Fruit fly (Drosophila melanogaster) whole organism, wandering third instar larva: Measurements from ENCODE around the gene CG3104.

Experiments used
- Abd-B ChIP-seq: fragments of >200 bp; optimal IDR thresholded peaks from 2 replicates; lab custom pipeline; 2017; ENCODE audit warnings: missing biosample characterization, missing genetic modification characterization
- CG32264 ChIP-seq: fragments of 200-800 bp; sonication (Bioruptor generic); optimal IDR thresholded peaks from 2 replicates; lab custom pipeline; 2016; ENCODE audit warnings: missing biosample characterization, missing genetic modification characterization
- CG9705 ChIP-seq: fragments of 200-800 bp; sonication (Bioruptor generic); optimal IDR thresholded peaks from 2 replicates; lab custom pipeline; 2018; ENCODE audit warnings: missing biosample characterization, mild to moderate bottlenecking, missing genetic modification characterization
- CrebA ChIP-seq: fragments of 200-800 bp; sonication (Bioruptor generic); optimal IDR thresholded peaks from 2 replicates; lab custom pipeline; 2016; ENCODE audit warnings: missing biosample characterization, mild to moderate bottlenecking, missing genetic modification characterization, borderline replicate concordance
- Dfd ChIP-seq: fragments of >200 bp; optimal IDR thresholded peaks from 2 replicates; lab custom pipeline; 2017; ENCODE audit warnings: missing biosample characterization, missing genetic modification characterization
- Dif ChIP-seq: fragments of 200-275, 200-300 bp; sonication (Bioruptor generic); optimal IDR thresholded peaks from 2 replicates; lab custom pipeline; 2018; ENCODE audit warnings: missing biosample characterization, missing genetic modification characterization; ENCODE audit not compliant: partially characterized antibody
- GATAd ChIP-seq: sonication (Bioruptor generic); optimal IDR thresholded peaks from 2 replicates; lab custom pipeline; 2016; ENCODE audit warnings: missing biosample characterization, missing genetic modification characterization
- HLH106 ChIP-seq: fragments of 200-800 bp; optimal IDR thresholded peaks from 3 replicates; lab custom pipeline; 2019; ENCODE audit warnings: missing biosample characterization, mild to moderate bottlenecking, missing genetic modification characterization, moderate library complexity
- Hnf4 ChIP-seq: fragments of 200-800 bp; sonication (Bioruptor generic); optimal IDR thresholded peaks from 2 replicates; lab custom pipeline; 2016; ENCODE audit warnings: missing biosample characterization, mild to moderate bottlenecking, missing genetic modification characterization
- Hr78 ChIP-seq: fragments of >200 bp; optimal IDR thresholded peaks from 2 replicates; lab custom pipeline; 2017; ENCODE audit warnings: missing biosample characterization, missing genetic modification characterization
- Hr83 ChIP-seq: fragments of 200-300 bp; sonication (Bioruptor generic); optimal IDR thresholded peaks from 2 replicates; lab custom pipeline; 2016; ENCODE audit warnings: missing biosample characterization, mild to moderate bottlenecking, missing genetic modification characterization, moderate library complexity; ENCODE audit not compliant: poor library complexity, severe bottlenecking
- Jra ChIP-seq: sonication (Bioruptor generic); optimal IDR thresholded peaks from 2 replicates; lab custom pipeline; 2016; ENCODE audit warnings: missing biosample characterization, missing genetic modification characterization
- Mio ChIP-seq: sonication (Bioruptor generic); optimal IDR thresholded peaks from 2 replicates; lab custom pipeline; 2016; ENCODE audit warnings: missing biosample characterization, missing genetic modification characterization
- Myc ChIP-seq: fragments of >200 bp; optimal IDR thresholded peaks from 2 replicates; lab custom pipeline; 2017
- N ChIP-seq: fragments of >200 bp; optimal IDR thresholded peaks from 2 replicates; lab custom pipeline; 2018; ENCODE audit warnings: missing biosample characterization, missing external identifiers, missing genetic modification characterization
- OdsH ChIP-seq: fragments of 200-800 bp; sonication (Bioruptor generic); optimal IDR thresholded peaks from 2 replicates; lab custom pipeline; 2016; ENCODE audit warnings: missing biosample characterization, mild to moderate bottlenecking, missing genetic modification characterization
- Rel ChIP-seq, 2 experiments: fragments of 200-800 bp; sonication (Bioruptor generic) in 1 of 2; optimal IDR thresholded peaks; 2 replicates in 1 of 2; 3 replicates in 1 of 2; lab custom pipeline; 2016 to 2019; ENCODE audit warnings: mild to moderate bottlenecking in 2 of 2, missing biosample characterization in 2 of 2, missing genetic modification characterization in 2 of 2, moderate library complexity in 1 of 2
- Sp1 ChIP-seq: fragments of 200-800 bp; sonication (Bioruptor generic); optimal IDR thresholded peaks from 3 replicates; lab custom pipeline; 2019; ENCODE audit warnings: missing biosample characterization, mild to moderate bottlenecking, missing genetic modification characterization, moderate library complexity
- Vsx2 ChIP-seq: fragments of 200-300, 225-300 bp; sonication (Bioruptor generic); optimal IDR thresholded peaks from 2 replicates; lab custom pipeline; 2018; ENCODE audit warnings: missing biosample characterization, missing genetic modification characterization; ENCODE audit not compliant: partially characterized antibody
- br ChIP-seq: fragments of 200-800 bp; sonication (Bioruptor generic); optimal IDR thresholded peaks from 2 replicates; lab custom pipeline; 2016; ENCODE audit warnings: missing biosample characterization, missing genetic modification characterization
- brk ChIP-seq: fragments of 200-800 bp; sonication (Bioruptor generic); optimal IDR thresholded peaks from 2 replicates; lab custom pipeline; 2016; ENCODE audit warnings: missing biosample characterization, mild to moderate bottlenecking, missing genetic modification characterization
- dl ChIP-seq, 2 experiments: fragments of 175-275, 200-275 bp in 1 of 2; fragments of 200-275 bp in 1 of 2; sonication (Bioruptor generic); optimal IDR thresholded peaks; lab custom pipeline; 2018; ENCODE audit warnings: mild to moderate bottlenecking in 2 of 2, missing biosample characterization in 2 of 2, missing genetic modification characterization in 2 of 2, moderate library complexity in 2 of 2; ENCODE audit not compliant: partially characterized antibody in 2 of 2, insufficient read depth in 1 of 2
- dmrt93B ChIP-seq: fragments of 200-800 bp; sonication (Bioruptor generic); optimal IDR thresholded peaks from 2 replicates; lab custom pipeline; 2018; ENCODE audit warnings: missing biosample characterization, mild to moderate bottlenecking, missing genetic modification characterization
- dsf ChIP-seq: sonication (Bioruptor generic); optimal IDR thresholded peaks from 2 replicates; lab custom pipeline; 2016; ENCODE audit warnings: missing biosample characterization, missing genetic modification characterization, borderline replicate concordance
- ey ChIP-seq: fragments of 200-800 bp; sonication (Bioruptor generic); optimal IDR thresholded peaks from 2 replicates; lab custom pipeline; 2016; ENCODE audit warnings: missing biosample characterization, missing genetic modification characterization
- foxo ChIP-seq, 2 experiments: fragments of 200-800 bp; sonication (Bioruptor generic); optimal IDR thresholded peaks; 2 replicates in 1 of 2; 3 replicates in 1 of 2; lab custom pipeline; 2016 to 2017; ENCODE audit warnings: missing biosample characterization in 2 of 2, missing genetic modification characterization in 2 of 2
- fru ChIP-seq: fragments of 200-800 bp; sonication (Bioruptor generic); optimal IDR thresholded peaks from 3 replicates; lab custom pipeline; 2016; ENCODE audit warnings: missing biosample characterization, mild to moderate bottlenecking, missing genetic modification characterization
- h ChIP-seq: fragments of 200-800 bp; sonication (Bioruptor generic); optimal IDR thresholded peaks from 3 replicates; lab custom pipeline; 2016; ENCODE audit warnings: missing biosample characterization, mild to moderate bottlenecking, missing genetic modification characterization
- jim ChIP-seq: fragments of 175-275, 200-325 bp; sonication (Bioruptor generic); optimal IDR thresholded peaks from 2 replicates; lab custom pipeline; 2016; ENCODE audit warnings: missing biosample characterization, mild to moderate bottlenecking, missing genetic modification characterization
- lola ChIP-seq: fragments of >200 bp; optimal IDR thresholded peaks from 2 replicates; lab custom pipeline; 2017; ENCODE audit warnings: missing biosample characterization, missing genetic modification characterization
- pan ChIP-seq: fragments of >200 bp; optimal IDR thresholded peaks from 2 replicates; lab custom pipeline; 2017
- psq ChIP-seq: fragments of 200-800 bp; sonication (Bioruptor generic); optimal IDR thresholded peaks from 3 replicates; lab custom pipeline; 2017; ENCODE audit warnings: missing biosample characterization, mild to moderate bottlenecking, missing genetic modification characterization, moderate library complexity
- rgr ChIP-seq: fragments of 200-800 bp; sonication (Bioruptor generic); optimal IDR thresholded peaks from 3 replicates; lab custom pipeline; 2016; ENCODE audit warnings: missing biosample characterization, mild to moderate bottlenecking, missing genetic modification characterization
- sage ChIP-seq: fragments of 200-800 bp; sonication (Bioruptor generic); optimal IDR thresholded peaks from 2 replicates; lab custom pipeline; 2016; ENCODE audit warnings: missing biosample characterization, mild to moderate bottlenecking, missing genetic modification characterization
- sv ChIP-seq: fragments of 200-800 bp; sonication (Bioruptor generic); optimal IDR thresholded peaks from 3 replicates; lab custom pipeline; 2016; ENCODE audit warnings: missing biosample characterization, missing genetic modification characterization
- tai ChIP-seq: sonication (Bioruptor generic); optimal IDR thresholded peaks from 2 replicates; lab custom pipeline; 2016; ENCODE audit warnings: missing biosample characterization, missing genetic modification characterization
- usp ChIP-seq: fragments of >200 bp; optimal IDR thresholded peaks from 2 replicates; lab custom pipeline; 2017; ENCODE audit warnings: missing biosample characterization, missing genetic modification characterization
- woc ChIP-seq: sonication (Bioruptor generic); optimal IDR thresholded peaks from 2 replicates; lab custom pipeline; 2016; ENCODE audit warnings: missing biosample characterization, mild to moderate bottlenecking, missing genetic modification characterization

CG3104 gene

dm6 chr2L:2855773-2856615 lies at the start of gene CG3104, which contains the start of gene RpS21:
CG3104 (minus strand) TSS chr2L:2855778.
RpS21 (plus strand) TSS chr2L:2856070.
- TF ChIP-seq Hr83 (GFP tag; lab: Kevin White, UChicago) = peak; percentile 87
- no peak for TF ChIP-seq pan (lab: Kevin White, UChicago)
- TF ChIP-seq rgr (GFP tag; lab: Kevin White, UChicago) = peak; percentile 91
- TF ChIP-seq GATAd = peak; percentile 51
- TF ChIP-seq CG32264 (GFP tag; lab: Kevin White, UChicago) = no peak
- peak; percentile 78 for TF ChIP-seq Myc (lab: Kevin White, UChicago)
- no peak for TF ChIP-seq Vsx2 (GFP tag; lab: Kevin White, UChicago)
- peak; percentile 69 for TF ChIP-seq psq
- TF ChIP-seq dmrt93B = peak; percentile 89
- no peak for TF ChIP-seq dl (GFP tag; optimal IDR thresholded peaks at IDR 0.05; lab: Kevin White, UChicago; ENCODE audit: insufficient read depth in 1 of 2, partially characterized antibody in 2 of 2)
- TF ChIP-seq ey (GFP tag; lab: Kevin White, UChicago) = peak; percentile 73
- TF ChIP-seq Jra (GFP tag; lab: Kevin White, UChicago) = peak; percentile 29
- peak; percentile 52 for TF ChIP-seq sage
- TF ChIP-seq Hr78 = no peak
- peak; percentile 84 for TF ChIP-seq Sp1 (GFP tag; lab: Kevin White, UChicago)
- TF ChIP-seq tai = peak; percentile 38
- TF ChIP-seq Dif (GFP tag; lab: Kevin White, UChicago) = no peak
- peak; percentile 73 for TF ChIP-seq OdsH (GFP tag; lab: Kevin White, UChicago)
- TF ChIP-seq lola (GFP tag; lab: Kevin White, UChicago) = no peak
- peak; percentile 59 for TF ChIP-seq woc
- TF ChIP-seq Mio (GFP tag; lab: Kevin White, UChicago) = peak; percentile 77
- no peak for TF ChIP-seq Dfd (GFP tag; lab: Kevin White, UChicago)
- TF ChIP-seq brk (GFP tag; lab: Kevin White, UChicago) = peak; percentile 4
- peak; percentile 83 for TF ChIP-seq Hnf4 (GFP tag; lab: Kevin White, UChicago)
- peak; percentile 82 for TF ChIP-seq HLH106 (tag; lab: Kevin White, UChicago)
- no peak for TF ChIP-seq usp (GFP tag; lab: Kevin White, UChicago)
- TF ChIP-seq h (GFP tag; lab: Kevin White, UChicago) = peak; percentile 84
- peak; percentile 81 for TF ChIP-seq br (GFP tag; lab: Kevin White, UChicago)
- no peak for TF ChIP-seq N
- no peak for TF ChIP-seq Rel (GFP tag; optimal IDR thresholded peaks at IDR 0.05; lab: Kevin White, UChicago)
- peak; percentile 53 for TF ChIP-seq Rel (tag; optimal IDR thresholded peaks at IDR 0.05; lab: Kevin White, UChicago)
- TF ChIP-seq Abd-B (GFP tag; lab: Kevin White, UChicago) = no peak
- TF ChIP-seq jim (GFP tag; lab: Kevin White, UChicago) = peak; percentile 25
- TF ChIP-seq CG9705 (GFP tag; lab: Kevin White, UChicago) = peak; percentile 88
- TF ChIP-seq CrebA (GFP tag; lab: Kevin White, UChicago) = peak; percentile 4
- TF ChIP-seq dsf (GFP tag; lab: Kevin White, UChicago) = no peak
- peak in 1 of 2 experiments; percentile 81 for TF ChIP-seq foxo (GFP tag; optimal IDR thresholded peaks at IDR 0.05; lab: Kevin White, UChicago)
- peak; percentile 75 for TF ChIP-seq fru (GFP tag; lab: Kevin White, UChicago)
- peak; percentile 70 for TF ChIP-seq sv (GFP tag; lab: Kevin White, UChicago)
- TF ChIP-seq, all 38 proteins: peak for 26

dm6 chr2L:2905051-2905446 lies 49.5 kb upstream of the CG3104 start:
- TF ChIP-seq Myc (lab: Kevin White, UChicago) = no peak
- peak; percentile 45 for TF ChIP-seq h (GFP tag; lab: Kevin White, UChicago)
- no peak for TF ChIP-seq sage
- no peak for TF ChIP-seq dsf (GFP tag; lab: Kevin White, UChicago)
- TF ChIP-seq Hnf4 (GFP tag; lab: Kevin White, UChicago) = peak; percentile 9
- TF ChIP-seq usp (GFP tag; lab: Kevin White, UChicago) = no peak
- no peak for TF ChIP-seq jim (GFP tag; lab: Kevin White, UChicago)
- no peak for TF ChIP-seq pan (lab: Kevin White, UChicago)
- TF ChIP-seq GATAd = no peak
- peak in 1 of 2 experiments; percentile 68 for TF ChIP-seq foxo (GFP tag; optimal IDR thresholded peaks at IDR 0.05; lab: Kevin White, UChicago)
- TF ChIP-seq Sp1 (GFP tag; lab: Kevin White, UChicago) = peak; percentile 64
- no peak for TF ChIP-seq woc
- TF ChIP-seq br (GFP tag; lab: Kevin White, UChicago) = no peak
- no peak for TF ChIP-seq dl (GFP tag; optimal IDR thresholded peaks at IDR 0.05; lab: Kevin White, UChicago; ENCODE audit: insufficient read depth in 1 of 2, partially characterized antibody in 2 of 2)
- TF ChIP-seq Dif (GFP tag; lab: Kevin White, UChicago) = no peak
- no peak for TF ChIP-seq Dfd (GFP tag; lab: Kevin White, UChicago)
- no peak for TF ChIP-seq CG32264 (GFP tag; lab: Kevin White, UChicago)
- no peak for TF ChIP-seq Hr78
- no peak for TF ChIP-seq tai
- TF ChIP-seq HLH106 (tag; lab: Kevin White, UChicago) = peak; percentile 50
- TF ChIP-seq Hr83 (GFP tag; lab: Kevin White, UChicago) = no peak
- TF ChIP-seq OdsH (GFP tag; lab: Kevin White, UChicago) = peak; percentile 53
- no peak for TF ChIP-seq Mio (GFP tag; lab: Kevin White, UChicago)
- TF ChIP-seq rgr (GFP tag; lab: Kevin White, UChicago) = peak; percentile 65
- peak; percentile 19 for TF ChIP-seq dmrt93B
- TF ChIP-seq lola (GFP tag; lab: Kevin White, UChicago) = no peak
- TF ChIP-seq sv (GFP tag; lab: Kevin White, UChicago) = no peak
- TF ChIP-seq Rel (GFP tag; optimal IDR thresholded peaks at IDR 0.05; lab: Kevin White, UChicago) = no peak
- no peak for TF ChIP-seq Rel (tag; optimal IDR thresholded peaks at IDR 0.05; lab: Kevin White, UChicago)
- TF ChIP-seq brk (GFP tag; lab: Kevin White, UChicago) = no peak
- TF ChIP-seq Jra (GFP tag; lab: Kevin White, UChicago) = no peak
- no peak for TF ChIP-seq CrebA (GFP tag; lab: Kevin White, UChicago)
- no peak for TF ChIP-seq Vsx2 (GFP tag; lab: Kevin White, UChicago)
- TF ChIP-seq fru (GFP tag; lab: Kevin White, UChicago) = peak; percentile 52
- TF ChIP-seq N = no peak
- TF ChIP-seq CG9705 (GFP tag; lab: Kevin White, UChicago) = no peak
- TF ChIP-seq psq = peak; percentile 89
- no peak for TF ChIP-seq ey (GFP tag; lab: Kevin White, UChicago)
